Worm (Caenorhabditis elegans): ENCODE results near the gene set-8.

DNA sequence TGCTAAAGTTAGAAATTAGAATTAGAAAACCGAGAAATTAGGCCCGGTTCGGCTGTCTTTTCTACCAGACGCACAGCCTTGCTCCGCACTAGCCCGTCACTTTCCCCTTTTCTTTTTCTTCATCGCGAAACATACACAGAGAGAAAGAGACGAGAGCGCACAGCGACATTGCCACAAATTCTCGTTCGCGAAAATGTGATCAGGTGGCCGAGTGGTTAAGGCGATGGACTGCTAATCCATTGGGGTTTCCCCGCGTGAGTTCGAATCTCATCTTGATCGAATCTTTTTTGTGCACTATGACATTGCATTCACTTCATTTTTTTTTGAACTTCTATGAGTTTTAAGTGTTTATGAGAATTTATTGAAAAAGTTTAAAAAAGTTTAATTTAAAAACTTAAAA, 4.1 kb upstream of the set-8 start:
- TF ChIP-seq dao-5 (tag; optimal IDR thresholded peaks at IDR 0.05), result no peak
- peak; percentile 9 for TF ChIP-seq him-1 (tag; optimal IDR thresholded peaks at IDR 0.05)

All from whole organism, L4/young adult.